Fruit fly (Drosophila melanogaster) whole organism, embryonic: Measurements from ENCODE around the gene CG42633.

ENCODE experiments used
- B-H2 ChIP-seq: fragments of 200-800 bp; sonication (Bioruptor generic); optimal IDR thresholded peaks from 2 replicates; lab custom pipeline; 2018; ENCODE audit warnings: missing biosample characterization, mild to moderate bottlenecking, missing genetic modification characterization
- Bgb ChIP-seq: fragments of 200-800 bp; sonication (Bioruptor generic); IDR thresholded peaks from 2 replicates; pipeline ENCODE4 v1.3.6; 2022; ENCODE audit warnings: missing biosample characterization, missing genetic modification characterization; ENCODE audit not compliant: partially characterized antibody
- Bteb2 ChIP-seq: fragments of 200-800 bp; sonication (Bioruptor generic); optimal IDR thresholded peaks from 2 replicates; lab custom pipeline; 2016; ENCODE audit warnings: missing biosample characterization, missing genetic modification characterization
- CG10267 ChIP-seq: fragments of 200-800 bp; sonication (Bioruptor generic); optimal IDR thresholded peaks from 2 replicates; lab custom pipeline; 2018; ENCODE audit warnings: missing biosample characterization, mild to moderate bottlenecking, missing genetic modification characterization, moderate library complexity
- CG12744 ChIP-seq: fragments of 200-800 bp; sonication (Bioruptor generic); optimal IDR thresholded peaks from 2 replicates; lab custom pipeline; 2016; ENCODE audit warnings: missing biosample characterization, missing genetic modification characterization
- CG14710 ChIP-seq: fragments of 200-800 bp; sonication (Bioruptor generic); optimal IDR thresholded peaks from 3 replicates; lab custom pipeline; 2019; ENCODE audit warnings: missing biosample characterization, mild to moderate bottlenecking, missing genetic modification characterization, moderate library complexity
- CG16813 ChIP-seq: fragments of 200-800 bp; sonication (Bioruptor generic); IDR thresholded peaks from 3 replicates; pipeline ENCODE4 v1.3.6; 2022; ENCODE audit warnings: missing biosample characterization, missing genetic modification characterization; ENCODE audit not compliant: partially characterized antibody
- CG1792 ChIP-seq: fragments of 200-800 bp; sonication (Bioruptor generic); optimal IDR thresholded peaks from 2 replicates; lab custom pipeline; 2016; ENCODE audit warnings: missing biosample characterization, missing genetic modification characterization
- CG18262 ChIP-seq: fragments of 200-800 bp; optimal IDR thresholded peaks from 3 replicates; lab custom pipeline; 2019; ENCODE audit warnings: missing biosample characterization, mild to moderate bottlenecking, missing genetic modification characterization, moderate library complexity
- CG2678 ChIP-seq: fragments of 200-800 bp; sonication (Bioruptor generic); optimal IDR thresholded peaks from 3 replicates; lab custom pipeline; 2019; ENCODE audit warnings: missing biosample characterization, mild to moderate bottlenecking, missing genetic modification characterization, moderate library complexity
- CG6765 ChIP-seq: fragments of 200-800 bp; sonication (Bioruptor generic); optimal IDR thresholded peaks from 3 replicates; lab custom pipeline; 2017; ENCODE audit warnings: missing biosample characterization, mild to moderate bottlenecking, missing genetic modification characterization
- CG7357 ChIP-seq: fragments of 200-800 bp; sonication (Bioruptor generic); IDR thresholded peaks from 3 replicates; pipeline ENCODE4 v1.3.6; 2022; ENCODE audit warnings: missing biosample characterization, missing genetic modification characterization
- CG8290 ChIP-seq, 3 experiments: fragments of 200-800 bp; sonication (Bioruptor generic); optimal IDR thresholded peaks; 2 replicates each; lab custom pipeline; 2016 to 2019; ENCODE audit warnings: missing biosample characterization in 3 of 3, missing genetic modification characterization in 3 of 3, mild to moderate bottlenecking in 2 of 3, moderate library complexity in 1 of 3
- CG8765 ChIP-seq: fragments of 200-800 bp; sonication (Bioruptor generic); IDR thresholded peaks from 2 replicates; pipeline ENCODE4 v1.3.6; 2022; ENCODE audit warnings: missing biosample characterization, missing genetic modification characterization
- CG9727 ChIP-seq: fragments of 200-800 bp; sonication (Bioruptor generic); optimal IDR thresholded peaks from 3 replicates; lab custom pipeline; 2017; ENCODE audit warnings: missing biosample characterization, mild to moderate bottlenecking, missing genetic modification characterization
- CG9797 ChIP-seq: fragments of 200-800 bp; sonication (Bioruptor generic); optimal IDR thresholded peaks from 3 replicates; lab custom pipeline; 2018; ENCODE audit warnings: missing biosample characterization, mild to moderate bottlenecking, missing genetic modification characterization
- CHES-1-like ChIP-seq: fragments of 200-800 bp; sonication (Bioruptor generic); optimal IDR thresholded peaks from 2 replicates; lab custom pipeline; 2016; ENCODE audit warnings: missing biosample characterization, missing genetic modification characterization
- CTCF ChIP-seq: fragments of 200-800 bp; sonication (Bioruptor generic); optimal IDR thresholded peaks from 2 replicates; lab custom pipeline; 2017; ENCODE audit warnings: missing biosample characterization, mild to moderate bottlenecking, missing genetic modification characterization, moderate library complexity
- CoRest ChIP-seq: fragments of 200-800 bp; sonication (Bioruptor generic); optimal IDR thresholded peaks from 3 replicates; lab custom pipeline; 2018; ENCODE audit warnings: missing biosample characterization, mild to moderate bottlenecking, missing genetic modification characterization, moderate library complexity
- Dip3 ChIP-seq: fragments of 200-800 bp; sonication (Bioruptor generic); optimal IDR thresholded peaks from 3 replicates; lab custom pipeline; 2016; ENCODE audit warnings: missing biosample characterization, missing genetic modification characterization
- Doc3 ChIP-seq: fragments of 200-800 bp; sonication (Bioruptor generic); IDR thresholded peaks from 3 replicates; pipeline ENCODE4 v1.3.6; 2022; ENCODE audit warnings: missing biosample characterization, missing genetic modification characterization; ENCODE audit not compliant: partially characterized antibody
- Dp ChIP-seq: fragments of 200-800 bp; sonication (Bioruptor generic); optimal IDR thresholded peaks from 2 replicates; lab custom pipeline; 2018; ENCODE audit warnings: missing biosample characterization, mild to moderate bottlenecking, missing genetic modification characterization, moderate library complexity
- E2f1 ChIP-seq: fragments of 200-800 bp; sonication (Bioruptor generic); IDR thresholded peaks from 2 replicates; pipeline ENCODE4 v1.3.6; 2022; ENCODE audit warnings: missing biosample characterization, missing genetic modification characterization
- Ets65A ChIP-seq: fragments of 200-800 bp; sonication (Bioruptor generic); peaks from one replicate; lab custom pipeline; 2016; ENCODE audit warnings: missing biosample characterization, missing genetic modification characterization
- HmgD ChIP-seq: fragments of 200-800 bp; sonication (Bioruptor generic); optimal IDR thresholded peaks from 3 replicates; lab custom pipeline; 2016; ENCODE audit warnings: missing biosample characterization, missing genetic modification characterization
- Hr3 ChIP-seq: fragments of 200-800 bp; sonication (Bioruptor generic); optimal IDR thresholded peaks from 3 replicates; lab custom pipeline; 2016; ENCODE audit warnings: missing biosample characterization, missing genetic modification characterization
- Hr51 ChIP-seq, 2 experiments: fragments of 200-800 bp; sonication (Bioruptor generic); optimal IDR thresholded peaks; 2 replicates in 1 of 2; 3 replicates in 1 of 2; lab custom pipeline; 2016 to 2018; ENCODE audit warnings: missing biosample characterization in 2 of 2, missing genetic modification characterization in 2 of 2, mild to moderate bottlenecking in 1 of 2, moderate library complexity in 1 of 2
- Mad ChIP-seq: fragments of 200-800 bp; sonication (Bioruptor generic); optimal IDR thresholded peaks from 2 replicates; lab custom pipeline; 2016; ENCODE audit warnings: missing biosample characterization, missing genetic modification characterization
- Sox102F ChIP-seq: fragments of 200-800 bp; sonication (Bioruptor generic); optimal IDR thresholded peaks from 2 replicates; lab custom pipeline; 2018; ENCODE audit warnings: missing biosample characterization, mild to moderate bottlenecking, missing genetic modification characterization, moderate library complexity
- Trl ChIP-seq, 3 experiments: fragments of >200 bp in 2 of 3; fragments of 200-800 bp in 1 of 3; sonication (Bioruptor generic) in 1 of 3; optimal IDR thresholded peaks; 2 replicates in 1 of 3; 3 replicates in 2 of 3; lab custom pipeline; 2016 to 2017; ENCODE audit warnings: missing biosample characterization in 1 of 3, missing genetic modification characterization in 1 of 3
- Xbp1 ChIP-seq: fragments of 200-800 bp; sonication (Bioruptor generic); optimal IDR thresholded peaks from 3 replicates; lab custom pipeline; 2016; ENCODE audit warnings: missing biosample characterization, mild to moderate bottlenecking, missing genetic modification characterization
- Xrp1 ChIP-seq: fragments of 200-800 bp; sonication (Bioruptor generic); IDR thresholded peaks from 2 replicates; pipeline ENCODE4 v1.3.6; 2022; ENCODE audit warnings: missing biosample characterization, missing genetic modification characterization
- ato ChIP-seq: fragments of 200-800 bp; sonication (Bioruptor generic); IDR thresholded peaks from 2 replicates; pipeline ENCODE4 v1.3.6; 2022; ENCODE audit warnings: missing biosample characterization, missing genetic modification characterization; ENCODE audit not compliant: partially characterized antibody
- bab2 ChIP-seq: fragments of 200-800 bp; sonication (Bioruptor generic); optimal IDR thresholded peaks from 2 replicates; lab custom pipeline; 2016; ENCODE audit warnings: missing biosample characterization, missing genetic modification characterization
- cad ChIP-seq: fragments of >200 bp; optimal IDR thresholded peaks from 2 replicates; lab custom pipeline; 2017; ENCODE audit warnings: missing biosample characterization, missing genetic modification characterization
- cg ChIP-seq: fragments of 200-800 bp; sonication (Bioruptor generic); optimal IDR thresholded peaks from 3 replicates; lab custom pipeline; 2019; ENCODE audit warnings: missing biosample characterization, mild to moderate bottlenecking, missing genetic modification characterization, moderate library complexity
- dm ChIP-seq: fragments of 200-800 bp; sonication (Bioruptor generic); optimal IDR thresholded peaks from 3 replicates; lab custom pipeline; 2016; ENCODE audit warnings: missing biosample characterization, missing genetic modification characterization
- gro ChIP-seq: fragments of 200-800 bp; sonication (Bioruptor generic); optimal IDR thresholded peaks from 2 replicates; lab custom pipeline; 2016; ENCODE audit warnings: missing biosample characterization, missing genetic modification characterization
- jumu ChIP-seq: fragments of 200-800 bp; sonication (Bioruptor generic); optimal IDR thresholded peaks from 3 replicates; lab custom pipeline; 2016; ENCODE audit warnings: missing biosample characterization, missing genetic modification characterization
- maf-S ChIP-seq: fragments of 200-800 bp; sonication (Bioruptor generic); optimal IDR thresholded peaks from 2 replicates; lab custom pipeline; 2016; ENCODE audit warnings: missing biosample characterization, missing genetic modification characterization
- pan ChIP-seq, 4 experiments: fragments of >200 bp in 3 of 4; fragments of 200-800 bp in 1 of 4; sonication (Bioruptor generic) in 1 of 4; optimal IDR thresholded peaks in 3 of 4; IDR thresholded peaks in 1 of 4; 2 replicates each; pipeline versions ENCODE4 v1.3.6 to Lab custom; 2017 to 2022; ENCODE audit warnings: missing biosample characterization in 2 of 4, missing genetic modification characterization in 2 of 4, mixed read lengths in 1 of 4
- pnt ChIP-seq: fragments of 200-800 bp; sonication (Bioruptor generic); optimal IDR thresholded peaks from 3 replicates; lab custom pipeline; 2016; ENCODE audit warnings: missing biosample characterization, missing genetic modification characterization
- pum ChIP-seq: fragments of 200-800 bp; sonication (Bioruptor generic); optimal IDR thresholded peaks from 2 replicates; lab custom pipeline; 2016; ENCODE audit warnings: missing biosample characterization, missing genetic modification characterization
- pzg ChIP-seq: fragments of 200-800 bp; sonication (Bioruptor generic); optimal IDR thresholded peaks from 3 replicates; lab custom pipeline; 2018; ENCODE audit warnings: missing biosample characterization, mild to moderate bottlenecking, missing genetic modification characterization, moderate library complexity
- row ChIP-seq: fragments of 200-800 bp; sonication (Bioruptor generic); IDR thresholded peaks from 3 replicates; pipeline ENCODE4 v1.3.6; 2022; ENCODE audit warnings: missing biosample characterization, missing genetic modification characterization
- shn ChIP-seq: fragments of 200-800 bp; sonication (Bioruptor generic); optimal IDR thresholded peaks from 3 replicates; lab custom pipeline; 2016; ENCODE audit warnings: missing biosample characterization, missing genetic modification characterization
- slbo ChIP-seq: fragments of 200-800 bp; sonication (Bioruptor generic); IDR thresholded peaks from 2 replicates; pipeline ENCODE4 v1.3.6; 2022; ENCODE audit warnings: missing biosample characterization, missing genetic modification characterization
- slp2 ChIP-seq: fragments of 200-800 bp; sonication (Bioruptor generic); optimal IDR thresholded peaks from 2 replicates; lab custom pipeline; 2016; ENCODE audit warnings: missing biosample characterization, missing genetic modification characterization
- z ChIP-seq: fragments of 200-800 bp; sonication (Bioruptor generic); IDR thresholded peaks from 3 replicates; pipeline ENCODE4 v1.3.6; 2022; ENCODE audit warnings: missing biosample characterization, missing genetic modification characterization
- zen2 ChIP-seq: fragments of 200-800 bp; sonication (Bioruptor generic); IDR thresholded peaks from 3 replicates; pipeline ENCODE4 v1.3.6; 2022; ENCODE audit warnings: missing biosample characterization, missing genetic modification characterization; ENCODE audit not compliant: partially characterized antibody

Gene CG42633

dm6 chr3R:10788186-10788585 is 6.1 kb upstream of the CG42633 start, which contains the start of the genes Art1 and Mcm5 (continued):
- TF ChIP-seq CG8290 (GFP tag; optimal IDR thresholded peaks at IDR 0.05; lab: Kevin White, UChicago) (peak; percentile 45), CG8290 (tag; optimal IDR thresholded peaks at IDR 0.05; lab: Kevin White, UChicago) (no peak), CG16813 (GFP tag; lab: Robert Waterston, UW) (peak; percentile 96), pnt (GFP tag; lab: Kevin White, UChicago) (no peak), CG9727 (GFP tag; lab: Kevin White, UChicago) (peak; percentile 59), Hr3 (no peak), Mad (GFP tag; lab: Kevin White, UChicago) (peak; percentile 59), Hr51 (GFP tag; optimal IDR thresholded peaks at IDR 0.05; lab: Kevin White, UChicago) (peak in 1 of 2 experiments; percentile 28), dm (peak; percentile 92), bab2 (GFP tag; lab: Kevin White, UChicago) (peak; percentile 19), CG9797 (GFP tag; lab: Kevin White, UChicago) (peak; percentile 89), CG8765 (GFP tag; lab: Robert Waterston, UW) (no peak), CG2678 (tag; lab: Kevin White, UChicago) (no peak), CTCF (GFP tag; lab: Kevin White, UChicago) (peak; percentile 39), pzg (GFP tag; lab: Kevin White, UChicago) (peak; percentile 78), CG7357 (GFP tag; lab: Robert Waterston, UW) (no peak), cad (GFP tag; lab: Kevin White, UChicago) (no peak), CG1792 (peak; percentile 19), Dp (GFP tag; lab: Kevin White, UChicago) (peak; percentile 77), CG18262 (peak; percentile 36), slp2 (GFP tag; lab: Kevin White, UChicago) (peak; percentile 38), Ets65A (GFP tag; lab: Kevin White, UChicago) (peak; percentile 90), pum (peak; percentile 17), ato (0 out of 2 replicates have a peak, but pooled peaks have one; percentile 29), Bteb2 (GFP tag; lab: Kevin White, UChicago) (peak; percentile 50), CG12744 (GFP tag; lab: Kevin White, UChicago) (peak; percentile 30), gro (peak; percentile 64), maf-S (GFP tag; lab: Kevin White, UChicago) (peak; percentile 51), row (peak; percentile 83), B-H2 (GFP tag; lab: Kevin White, UChicago) (peak; percentile 7), Bgb (GFP tag; lab: Robert Waterston, UW) (peak; percentile 81), CG10267 (tag; lab: Kevin White, UChicago) (peak; percentile 98), Xrp1 (GFP tag; lab: Robert Waterston, UW) (no peak), slbo (peak; percentile 24; the same call in 1 of the 2 replicates), z (no peak), cg (GFP tag; lab: Kevin White, UChicago) (no peak), Sox102F (GFP tag; lab: Kevin White, UChicago) (no peak), CHES-1-like (peak; percentile 74), pan (optimal IDR thresholded peaks at IDR 0.05; lab: Kevin White, UChicago) (no peak), pan (GFP tag; optimal IDR thresholded peaks at IDR 0.05 in 1 of 2, IDR thresholded peaks at IDR 0.05 in 1 of 2) (no peak), Dip3 (peak; percentile 85), shn (GFP tag; lab: Kevin White, UChicago) (peak; percentile 52), zen2 (peak; percentile 75; the same call in 2 of the 3 replicates), CG14710 (tag; lab: Kevin White, UChicago) (peak; percentile 83), CoRest (peak; percentile 80), jumu (GFP tag; lab: Kevin White, UChicago) (peak; percentile 53), E2f1 (peak; percentile 74), CG6765 (no peak), Xbp1 (GFP tag; lab: Kevin White, UChicago) (peak; percentile 62), Trl (optimal IDR thresholded peaks at IDR 0.05; lab: Kevin White, UChicago) (no peak), Trl (GFP tag; optimal IDR thresholded peaks at IDR 0.05; lab: Kevin White, UChicago) (peak; percentile 11), Doc3 (GFP tag; lab: Robert Waterston, UW) (peak; percentile 96), HmgD (no peak)
